Fruit fly (Drosophila melanogaster) whole organism, adult: ENCODE data around the gene Ifrd1.

Source experiments
- Mnt ChIP-seq: fragments of 200-800 bp; sonication (Bioruptor generic); optimal IDR thresholded peaks from 2 replicates; lab custom pipeline; 2016; ENCODE audit warnings: missing biosample characterization, mild to moderate bottlenecking, missing genetic modification characterization
- pad ChIP-seq: fragments of 200-800 bp; sonication (Bioruptor generic); optimal IDR thresholded peaks from 3 replicates; lab custom pipeline; 2017; ENCODE audit warnings: missing biosample characterization, missing genetic modification characterization, mild to moderate bottlenecking, moderate library complexity, missing genetic modification reagents
- tj ChIP-seq: fragments of 200-800 bp; sonication (Bioruptor generic); optimal IDR thresholded peaks from 3 replicates; lab custom pipeline; 2017; ENCODE audit warnings: missing biosample characterization, mild to moderate bottlenecking, missing genetic modification characterization, moderate library complexity

DNA sequence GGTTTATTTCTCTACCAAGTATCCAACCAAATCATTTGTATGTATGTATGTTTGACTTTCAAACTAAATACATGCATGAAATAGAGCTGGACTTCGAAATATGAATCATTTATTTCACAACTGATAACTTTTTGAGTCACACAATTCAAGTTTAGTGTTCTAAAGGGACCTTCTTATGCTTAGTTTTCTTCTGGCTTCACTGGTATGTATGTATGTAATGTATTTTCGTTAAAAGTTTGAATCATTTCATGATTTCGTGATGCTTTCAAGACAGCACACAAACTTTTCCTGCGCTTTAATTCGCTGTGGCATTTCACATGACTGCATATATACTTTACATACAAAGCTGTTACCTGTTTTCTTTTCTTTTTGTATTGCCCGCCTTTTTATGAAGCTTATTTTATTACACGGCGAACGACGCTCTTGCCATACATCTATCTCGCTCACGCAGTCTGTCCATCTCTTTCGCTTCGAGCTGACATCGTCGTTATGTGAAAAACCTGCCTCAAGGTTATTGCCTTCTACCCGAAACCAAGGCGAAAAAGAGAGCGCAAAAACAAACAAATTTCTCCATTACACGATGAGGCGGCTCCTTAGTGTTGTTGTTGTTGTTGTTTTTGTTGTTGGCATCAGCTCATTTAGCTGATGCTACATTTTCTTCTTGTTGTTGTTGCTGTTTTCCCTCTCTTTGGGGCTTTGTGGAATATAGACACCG lies 34.3 kb upstream of the Ifrd1 start:
- TF ChIP-seq tj (GFP tag; lab: Kevin White, UChicago): peak; percentile 99
- no peak for TF ChIP-seq pad (GFP tag; lab: Kevin White, UChicago)
- no peak for TF ChIP-seq Mnt
